Worm (Caenorhabditis elegans): ENCODE measurements around the gene clec-206.

- TF ChIP-seq unc-30 (tag; optimal IDR thresholded peaks at IDR 0.05) (no peak), snpc-4 (tag; optimal IDR thresholded peaks at IDR 0.05) (no peak), fkh-10 (GFP tag; optimal IDR thresholded peaks at IDR 0.05) (no peak), ets-5 (GFP tag; IDR thresholded peaks at IDR 0.05) (no peak), unc-62 (GFP tag; optimal IDR thresholded peaks at IDR 0.05) (no peak), tbx-2 (tag; optimal IDR thresholded peaks at IDR 0.05) (no peak)
Measured at ce11 chrV:1957110-1957509, 47.0 kb downstream of the clec-206 start, which contains the start of gene fipr-25.

All from whole organism, L1 larva.